Fruit fly (Drosophila melanogaster) S2 (cell line): ENCODE results near the gene CG33233.

Experiments used
- CG8478 ChIP-seq: fragments of >200 bp; optimal IDR thresholded peaks from 2 replicates; lab custom pipeline; 2018
- CTCF ChIP-seq, 2 experiments: fragments of >200 bp; optimal IDR thresholded peaks; 2 replicates each; lab custom pipeline; 2018

dm6 chr3L:2632763-2633100 is 26.7 kb upstream of the CG33233 start:
- TF ChIP-seq CTCF (optimal IDR thresholded peaks at IDR 0.05; lab: Kevin White, UChicago) (no peak), CG8478 (no peak)
